Worm (Caenorhabditis elegans) whole organism, early embryonic: Measurements from ENCODE around the gene ZK822.9.

ENCODE experiments used
- B0310.2 ChIP-seq: sonication (generic microtip); optimal IDR thresholded peaks from 2 replicates; lab custom pipeline; 2016; ENCODE audit warnings: mild to moderate bottlenecking, missing genetic modification characterization, missing compliant biosample characterization
- aly-1 ChIP-seq: sonication (generic microtip); optimal IDR thresholded peaks from 2 replicates; lab custom pipeline; 2016; ENCODE audit warnings: missing genetic modification characterization, missing compliant biosample characterization
- ama-1 ChIP-seq: fragments of 150-350 bp; optimal IDR thresholded peaks from 2 replicates; lab custom pipeline; 2014
- ceh-13 ChIP-seq: fragments of 200-800 bp; sonication (Bioruptor generic); optimal IDR thresholded peaks from 2 replicates; lab custom pipeline; 2018; ENCODE audit warnings: mild to moderate bottlenecking, missing genetic modification characterization, missing compliant biosample characterization
- ets-7 ChIP-seq: sonication (generic microtip); optimal IDR thresholded peaks from 2 replicates; lab custom pipeline; 2016; ENCODE audit warnings: missing genotype, missing genetic modification characterization, missing compliant biosample characterization
- flt-1 ChIP-seq: fragments of 200-800 bp; sonication (Bioruptor generic); IDR thresholded peaks from 2 replicates; pipeline ENCODE4 v1.3.6; 2022; ENCODE audit warnings: missing genetic modification characterization, missing compliant biosample characterization
- hmbx-1 ChIP-seq: sonication (generic microtip); optimal IDR thresholded peaks from 2 replicates; lab custom pipeline; 2016; ENCODE audit warnings: mild to moderate bottlenecking, missing genetic modification characterization, missing compliant biosample characterization
- hmg-4 ChIP-seq: fragments of 200-800 bp; sonication (Bioruptor generic); optimal IDR thresholded peaks from 2 replicates; lab custom pipeline; 2018; ENCODE audit warnings: mild to moderate bottlenecking, missing genetic modification characterization, missing compliant biosample characterization
- hnd-1 ChIP-seq: sonication (generic microtip); optimal IDR thresholded peaks from 2 replicates; lab custom pipeline; 2016; ENCODE audit warnings: missing genetic modification characterization, missing compliant biosample characterization
- pes-1 ChIP-seq: fragments of 200-800 bp; sonication (Bioruptor generic); IDR thresholded peaks from 2 replicates; pipeline ENCODE4 v1.3.6; 2022; ENCODE audit warnings: missing genetic modification reagents, missing genetic modification characterization, missing compliant biosample characterization
- scrt-1 ChIP-seq: fragments of 200-800 bp; sonication (Bioruptor generic); IDR thresholded peaks from 2 replicates; pipeline ENCODE4 v1.3.6; 2022; ENCODE audit warnings: missing genetic modification characterization, missing compliant biosample characterization
- sea-1 ChIP-seq: fragments of 200-800 bp; sonication (Bioruptor generic); conservative IDR thresholded peaks from 2 replicates; pipeline ENCODE4 v1.3.6; 2022; ENCODE audit warnings: missing genetic modification characterization, missing compliant biosample characterization
- tbx-11 ChIP-seq: fragments of 200-800 bp; sonication (Bioruptor generic); IDR thresholded peaks from 2 replicates; pipeline ENCODE4 v1.3.6; 2022; ENCODE audit warnings: missing genetic modification characterization, missing compliant biosample characterization
- tbx-37 ChIP-seq: fragments of 200-800 bp; sonication (Bioruptor generic); conservative IDR thresholded peaks from 2 replicates; pipeline ENCODE4 v1.3.6; 2022; ENCODE audit warnings: missing genetic modification reagents, missing genetic modification characterization, missing compliant biosample characterization
- tra-4 ChIP-seq: sonication (generic microtip); optimal IDR thresholded peaks from 2 replicates; lab custom pipeline; 2017; ENCODE audit warnings: missing genetic modification characterization, missing compliant biosample characterization

Gene ZK822.9

DNA sequence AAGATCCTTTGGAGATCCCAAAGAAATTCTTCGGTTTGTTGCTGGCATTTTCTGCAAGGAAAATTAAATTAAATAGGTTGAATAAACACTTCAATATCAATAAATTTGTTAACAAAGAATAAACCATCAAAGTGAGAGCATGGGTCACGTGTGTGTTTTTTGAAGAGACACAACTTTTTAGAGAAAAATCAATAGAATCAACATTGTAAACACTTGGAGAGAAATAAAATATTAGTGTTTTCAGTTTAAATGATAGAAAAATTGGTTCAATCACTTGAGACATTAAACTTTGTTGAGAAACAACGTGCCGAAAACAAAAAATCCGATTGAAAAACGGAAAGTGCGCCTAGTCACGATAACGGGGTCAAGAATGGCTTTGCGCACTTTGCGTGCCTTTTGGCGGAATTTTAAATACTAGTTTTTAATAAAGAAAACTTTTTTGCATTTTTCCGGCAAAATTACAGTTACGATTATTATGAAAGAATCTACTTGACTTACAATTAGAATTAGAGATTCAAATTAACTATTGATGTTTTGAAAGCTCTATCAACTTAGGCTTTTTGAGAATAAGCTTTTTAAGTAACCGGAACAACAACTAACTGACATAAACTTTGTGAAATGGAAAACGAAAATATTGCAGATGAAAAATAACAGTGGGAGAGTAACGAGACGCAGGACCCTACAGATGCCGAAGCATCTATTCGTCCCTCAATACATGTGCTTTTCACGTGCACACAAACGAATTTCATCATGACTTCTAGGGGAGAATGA is 45.9 kb downstream of the ZK822.9 start, which contains the start of gene ZK829.7:
TSS of gene ZK829.7 (minus strand) at position 51 of the 771 bp plus-strand sequence.
- TF ChIP-seq flt-1 (GFP tag; lab: Robert Waterston, UW) (peak; percentile 42; the same call in 1 of the 2 replicates), ceh-13 (GFP tag; lab: Kevin White, UChicago) (no peak)

- no peak for TF ChIP-seq pes-1 (GFP tag; lab: Robert Waterston, UW)
- no peak for TF ChIP-seq hmg-4
- no peak for TF ChIP-seq hmbx-1 (tag; lab: Kevin White, UChicago)
- no peak for TF ChIP-seq B0310.2
- TF ChIP-seq tbx-11 (GFP tag; lab: Robert Waterston, UW), result no peak
- no peak for TF ChIP-seq aly-1 (tag; lab: Kevin White, UChicago)
- TF ChIP-seq flt-1 (GFP tag; lab: Robert Waterston, UW), result no peak
- TF ChIP-seq tbx-37 (GFP tag; lab: Robert Waterston, UW), result no peak
- no peak for TF ChIP-seq ama-1 (lab: Kevin White, UChicago)
- no peak for TF ChIP-seq ets-7 (tag; lab: Kevin White, UChicago)
- TF ChIP-seq tra-4 (tag; lab: Kevin White, UChicago), result no peak
- TF ChIP-seq hnd-1, result no peak
- TF ChIP-seq sea-1, result no peak
- no peak for TF ChIP-seq scrt-1 (GFP tag; lab: Robert Waterston, UW)
Observed at ce11 chrIV:11965327-11965726, 49.6 kb downstream of the ZK822.9 start, which contains the start of gene srj-1. srj-1 (minus strand) TSS chrIV:11965427.
